Fruit fly (Drosophila melanogaster) whole organism, embryonic: ENCODE measurements around the gene mop.

Experiments
- Abd-B ChIP-seq: fragments of 200-800 bp; sonication (Bioruptor generic); optimal IDR thresholded peaks from 2 replicates; lab custom pipeline; 2018; ENCODE audit warnings: missing biosample characterization, mild to moderate bottlenecking, missing genetic modification characterization, moderate library complexity
- Antp ChIP-seq: fragments of 200-800 bp; sonication (Bioruptor generic); optimal IDR thresholded peaks from 3 replicates; lab custom pipeline; 2016; ENCODE audit warnings: missing biosample characterization, missing genetic modification characterization
- BEAF-32 ChIP-seq: fragments of 200-800 bp; sonication (Bioruptor generic); optimal IDR thresholded peaks from 3 replicates; lab custom pipeline; 2017; ENCODE audit warnings: missing biosample characterization, missing genetic modification characterization, mild to moderate bottlenecking, moderate library complexity, missing genetic modification reagents
- CG10274 ChIP-seq: fragments of 200-800 bp; sonication (Bioruptor generic); optimal IDR thresholded peaks from 3 replicates; lab custom pipeline; 2017; ENCODE audit warnings: missing biosample characterization, mild to moderate bottlenecking, missing genetic modification characterization
- CG12942 ChIP-seq: fragments of 200-800 bp; sonication (Bioruptor generic); optimal IDR thresholded peaks from 3 replicates; lab custom pipeline; 2016; ENCODE audit warnings: missing biosample characterization, missing genetic modification characterization
- CG15479 ChIP-seq: fragments of 200-800 bp; sonication (Bioruptor generic); optimal IDR thresholded peaks from 3 replicates; lab custom pipeline; 2019; ENCODE audit warnings: missing biosample characterization, mild to moderate bottlenecking, missing genetic modification characterization, moderate library complexity
- CG30403 ChIP-seq: fragments of 200-800 bp; sonication (Bioruptor generic); optimal IDR thresholded peaks from 3 replicates; lab custom pipeline; 2016; ENCODE audit warnings: missing biosample characterization, missing genetic modification characterization
- CG34224 ChIP-seq: fragments of 200-800 bp; sonication (Bioruptor generic); IDR thresholded peaks from 3 replicates; pipeline ENCODE4 v1.3.6; 2022; ENCODE audit warnings: missing biosample characterization, missing genetic modification characterization; ENCODE audit not compliant: partially characterized antibody
- CG6791 ChIP-seq: fragments of 200-800 bp; sonication (Bioruptor generic); IDR thresholded peaks from 3 replicates; pipeline ENCODE4 v1.3.6; 2022; ENCODE audit warnings: missing biosample characterization, missing genetic modification characterization; ENCODE audit not compliant: partially characterized antibody
- CG7963 ChIP-seq: fragments of 200-800 bp; sonication (Bioruptor generic); IDR thresholded peaks from 3 replicates; pipeline ENCODE4 v1.3.6; 2022; ENCODE audit warnings: missing biosample characterization, missing genetic modification characterization; ENCODE audit not compliant: partially characterized antibody
- D19B ChIP-seq: fragments of 200-800 bp; sonication (Bioruptor generic); optimal IDR thresholded peaks from 2 replicates; lab custom pipeline; 2017; ENCODE audit warnings: missing biosample characterization, mild to moderate bottlenecking, missing genetic modification characterization
- Dad ChIP-seq: fragments of 200-800 bp; sonication (Bioruptor generic); optimal IDR thresholded peaks from 3 replicates; lab custom pipeline; 2016; ENCODE audit warnings: missing biosample characterization, missing genetic modification characterization
- Dek ChIP-seq: fragments of 200-800 bp; sonication (Bioruptor generic); optimal IDR thresholded peaks from 3 replicates; lab custom pipeline; 2019; ENCODE audit warnings: missing biosample characterization, mild to moderate bottlenecking, missing genetic modification characterization, moderate library complexity
- E2f2 ChIP-seq: fragments of 200-800 bp; sonication (Bioruptor generic); IDR thresholded peaks from 2 replicates; pipeline ENCODE4 v1.3.6; 2022; ENCODE audit warnings: missing biosample characterization, missing genetic modification characterization
- Fer1 ChIP-seq: fragments of 200-800 bp; sonication (Bioruptor generic); optimal IDR thresholded peaks from 2 replicates; lab custom pipeline; 2017; ENCODE audit warnings: missing biosample characterization, mild to moderate bottlenecking, missing genetic modification characterization
- HLH54F ChIP-seq: fragments of 200-800 bp; sonication (Bioruptor generic); optimal IDR thresholded peaks from 3 replicates; lab custom pipeline; 2016; ENCODE audit warnings: missing biosample characterization, missing genetic modification characterization
- HmgD ChIP-seq: fragments of 200-800 bp; sonication (Bioruptor generic); optimal IDR thresholded peaks from 3 replicates; lab custom pipeline; 2016; ENCODE audit warnings: missing biosample characterization, missing genetic modification characterization
- Hr78 ChIP-seq, 2 experiments: fragments of 200-800 bp in 1 of 2; fragments of >200 bp in 1 of 2; sonication (Bioruptor generic) in 1 of 2; optimal IDR thresholded peaks; 2 replicates each; lab custom pipeline; 2017 to 2019; ENCODE audit warnings: missing biosample characterization in 2 of 2, missing genetic modification characterization in 2 of 2, mild to moderate bottlenecking in 1 of 2, moderate library complexity in 1 of 2
- Lhr ChIP-seq: fragments of 200-800 bp; sonication (Bioruptor generic); optimal IDR thresholded peaks from 3 replicates; lab custom pipeline; 2017; ENCODE audit warnings: mild to moderate bottlenecking, missing biosample characterization, missing genetic modification reagents, missing genetic modification characterization
- NK7.1 ChIP-seq: fragments of 200-800 bp; sonication (Bioruptor generic); optimal IDR thresholded peaks from 3 replicates; lab custom pipeline; 2016; ENCODE audit warnings: missing biosample characterization, missing genetic modification characterization
- Nf-YA ChIP-seq: fragments of 200-800 bp; sonication (Bioruptor generic); IDR thresholded peaks from 2 replicates; pipeline ENCODE4 v1.3.6; 2022; ENCODE audit warnings: missing biosample characterization, missing genetic modification characterization
- Oli ChIP-seq: fragments of 200-800 bp; sonication (Bioruptor generic); optimal IDR thresholded peaks from 2 replicates; lab custom pipeline; 2018; ENCODE audit warnings: missing biosample characterization, mild to moderate bottlenecking, missing genetic modification characterization, moderate library complexity
- Trl ChIP-seq, 3 experiments: fragments of >200 bp in 2 of 3; fragments of 200-800 bp in 1 of 3; sonication (Bioruptor generic) in 1 of 3; optimal IDR thresholded peaks; 2 replicates in 1 of 3; 3 replicates in 2 of 3; lab custom pipeline; 2016 to 2017; ENCODE audit warnings: missing biosample characterization in 1 of 3, missing genetic modification characterization in 1 of 3
- ara ChIP-seq: fragments of 200-800 bp; sonication (Bioruptor generic); IDR thresholded peaks from 2 replicates; pipeline ENCODE4 v1.3.6; 2022; ENCODE audit warnings: missing biosample characterization, missing genetic modification characterization
- ato ChIP-seq: fragments of 200-800 bp; sonication (Bioruptor generic); IDR thresholded peaks from 2 replicates; pipeline ENCODE4 v1.3.6; 2022; ENCODE audit warnings: missing biosample characterization, missing genetic modification characterization; ENCODE audit not compliant: partially characterized antibody
- br ChIP-seq: fragments of >200 bp; optimal IDR thresholded peaks from 2 replicates; lab custom pipeline; 2017
- cad ChIP-seq: fragments of >200 bp; optimal IDR thresholded peaks from 2 replicates; lab custom pipeline; 2017; ENCODE audit warnings: missing biosample characterization, missing genetic modification characterization
- crol ChIP-seq: fragments of 200-800 bp; sonication (Bioruptor generic); IDR thresholded peaks from 2 replicates; pipeline ENCODE4 v1.3.6; 2022; ENCODE audit warnings: missing biosample characterization, missing genetic modification characterization
- emc ChIP-seq: fragments of 200-800 bp; sonication (Bioruptor generic); optimal IDR thresholded peaks from 2 replicates; lab custom pipeline; 2016; ENCODE audit warnings: missing biosample characterization, missing genetic modification characterization
- eyg ChIP-seq: fragments of 200-800 bp; sonication (Bioruptor generic); optimal IDR thresholded peaks from 3 replicates; lab custom pipeline; 2016; ENCODE audit warnings: missing biosample characterization, missing genetic modification characterization
- fd102C ChIP-seq: fragments of 200-800 bp; sonication (Bioruptor generic); optimal IDR thresholded peaks from 2 replicates; lab custom pipeline; 2018; ENCODE audit warnings: missing biosample characterization, mild to moderate bottlenecking, missing genetic modification characterization, moderate library complexity
- fd64A ChIP-seq: fragments of 200-800 bp; sonication (Bioruptor generic); optimal IDR thresholded peaks from 3 replicates; lab custom pipeline; 2018; ENCODE audit warnings: missing biosample characterization, mild to moderate bottlenecking, missing genetic modification characterization
- gem ChIP-seq: fragments of 200-800 bp; sonication (Bioruptor generic); optimal IDR thresholded peaks from 2 replicates; lab custom pipeline; 2019; ENCODE audit warnings: missing biosample characterization, mild to moderate bottlenecking, missing genetic modification characterization, moderate library complexity
- grn ChIP-seq: fragments of 200-800 bp; sonication (Bioruptor generic); optimal IDR thresholded peaks from 3 replicates; lab custom pipeline; 2017; ENCODE audit warnings: missing biosample characterization, missing genetic modification characterization
- her ChIP-seq: fragments of 200-800 bp; sonication (Bioruptor generic); optimal IDR thresholded peaks from 2 replicates; lab custom pipeline; 2016; ENCODE audit warnings: missing biosample characterization, missing genetic modification characterization
- mirr ChIP-seq: fragments of 200-800 bp; sonication (Bioruptor generic); optimal IDR thresholded peaks from 3 replicates; lab custom pipeline; 2018; ENCODE audit warnings: missing biosample characterization, mild to moderate bottlenecking, missing genetic modification characterization
- nau ChIP-seq: fragments of 200-800 bp; sonication (Bioruptor generic); optimal IDR thresholded peaks from 3 replicates; lab custom pipeline; 2017; ENCODE audit warnings: missing biosample characterization, mild to moderate bottlenecking, missing genetic modification characterization, missing genetic modification reagents
- nerfin-1 ChIP-seq: fragments of 200-800 bp; sonication (Bioruptor generic); optimal IDR thresholded peaks from 3 replicates; lab custom pipeline; 2019; ENCODE audit warnings: missing biosample characterization, mild to moderate bottlenecking, missing genetic modification characterization, moderate library complexity
- oc ChIP-seq: fragments of 200-800 bp; sonication (Bioruptor generic); optimal IDR thresholded peaks from 2 replicates; lab custom pipeline; 2018; ENCODE audit warnings: missing biosample characterization, mild to moderate bottlenecking, missing genetic modification characterization, moderate library complexity
- p53 ChIP-seq: fragments of 200-800 bp; sonication (Bioruptor generic); optimal IDR thresholded peaks from 2 replicates; lab custom pipeline; 2016; ENCODE audit warnings: missing biosample characterization, missing genetic modification characterization
- pzg ChIP-seq: fragments of 200-800 bp; sonication (Bioruptor generic); optimal IDR thresholded peaks from 3 replicates; lab custom pipeline; 2018; ENCODE audit warnings: missing biosample characterization, mild to moderate bottlenecking, missing genetic modification characterization, moderate library complexity
- ro ChIP-seq: fragments of 200-800 bp; sonication (Bioruptor generic); IDR thresholded peaks from 2 replicates; pipeline ENCODE4 v1.3.6; 2022; ENCODE audit warnings: missing biosample characterization, missing genetic modification characterization
- sim ChIP-seq: fragments of 200-800 bp; sonication (Bioruptor generic); IDR thresholded peaks from 2 replicates; pipeline ENCODE4 v1.3.6; 2022; ENCODE audit warnings: missing biosample characterization, missing genetic modification characterization
- slou ChIP-seq: fragments of 200-800 bp; sonication (Bioruptor generic); optimal IDR thresholded peaks from 3 replicates; lab custom pipeline; 2016; ENCODE audit warnings: missing biosample characterization, missing genetic modification characterization
- slp2 ChIP-seq: fragments of 200-800 bp; sonication (Bioruptor generic); optimal IDR thresholded peaks from 2 replicates; lab custom pipeline; 2016; ENCODE audit warnings: missing biosample characterization, missing genetic modification characterization
- tgo ChIP-seq: fragments of 200-800 bp; sonication (Bioruptor generic); IDR thresholded peaks from 3 replicates; pipeline ENCODE4 v1.3.6; 2022; ENCODE audit warnings: missing biosample characterization, missing genetic modification characterization
- wek ChIP-seq: fragments of 200-800 bp; sonication (Bioruptor generic); optimal IDR thresholded peaks from 3 replicates; lab custom pipeline; 2018; ENCODE audit warnings: missing biosample characterization, mild to moderate bottlenecking, missing genetic modification characterization, moderate library complexity
- wor ChIP-seq: fragments of 200-800 bp; sonication (Bioruptor generic); IDR thresholded peaks from 2 replicates; pipeline ENCODE4 v1.3.6; 2022; ENCODE audit warnings: missing biosample characterization, missing genetic modification characterization
- zfh1 ChIP-seq: fragments of 200-800 bp; sonication (Bioruptor generic); IDR thresholded peaks from 3 replicates; pipeline ENCODE4 v1.3.6; 2022; ENCODE audit warnings: missing biosample characterization, missing genetic modification characterization

Gene mop

DNA sequence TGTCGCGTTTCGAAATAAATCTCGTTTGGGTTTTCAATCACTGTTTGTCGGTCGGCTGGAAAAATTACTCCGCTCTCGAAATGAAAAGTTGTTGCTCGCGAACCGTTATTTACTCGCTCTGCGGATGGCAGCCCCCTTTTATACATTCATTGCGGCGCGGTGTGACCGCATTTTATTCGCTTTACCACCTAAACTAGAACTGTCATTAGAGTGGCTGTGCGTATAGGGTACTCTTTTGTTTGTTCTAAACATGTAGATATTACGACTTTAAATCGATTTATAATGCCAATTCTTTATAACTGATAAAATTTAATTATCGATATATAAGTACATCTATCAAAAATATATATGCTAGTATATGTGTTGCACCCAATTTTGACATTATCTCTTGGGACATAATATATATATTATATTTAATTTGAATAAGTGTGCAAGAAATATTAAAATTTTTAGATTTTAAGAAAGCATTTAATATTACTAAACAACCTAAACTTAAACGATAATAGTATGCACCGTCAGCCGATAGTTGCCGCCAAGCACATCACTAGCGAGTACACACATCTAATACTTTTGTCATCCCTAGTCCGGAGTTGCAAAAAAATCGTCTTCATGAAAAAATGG lies 10.4 kb upstream of the mop start, which contains the start of the genes bmm and Tdrd3 (continued):
- TF ChIP-seq CG7963 (GFP tag; lab: Robert Waterston, UW) (peak; percentile 82), NK7.1 (GFP tag; lab: Kevin White, UChicago) (no peak), wor (GFP tag; lab: Robert Waterston, UW) (no peak), eyg (GFP tag; lab: Kevin White, UChicago) (no peak), HLH54F (GFP tag; lab: Kevin White, UChicago) (peak; percentile 81), p53 (GFP tag; lab: Kevin White, UChicago) (no peak), D19B (peak; percentile 38), BEAF-32 (peak; percentile 93), fd102C (GFP tag; lab: Kevin White, UChicago) (peak; percentile 41), mirr (GFP tag; lab: Kevin White, UChicago) (peak; percentile 38), CG6791 (GFP tag; lab: Robert Waterston, UW) (peak; percentile 79), tgo (peak; percentile 76), grn (GFP tag; lab: Kevin White, UChicago) (no peak), Abd-B (GFP tag; lab: Kevin White, UChicago) (peak; percentile 89), nerfin-1 (tag; lab: Kevin White, UChicago) (peak; percentile 68), oc (peak; percentile 51), CG30403 (GFP tag; lab: Kevin White, UChicago) (peak; percentile 89), HmgD (GFP tag; lab: Kevin White, UChicago) (no peak), wek (GFP tag; lab: Kevin White, UChicago) (peak; percentile 98), CG34224 (GFP tag; lab: Robert Waterston, UW) (peak; percentile 81), CG10274 (no peak), Trl (optimal IDR thresholded peaks at IDR 0.05; lab: Kevin White, UChicago) (peak in 1 of 2 experiments; percentile 42), Trl (GFP tag; optimal IDR thresholded peaks at IDR 0.05; lab: Kevin White, UChicago) (peak; percentile 13), gem (tag; lab: Kevin White, UChicago) (peak; percentile 91), Oli (peak; percentile 69), ro (0 out of 2 replicates have a peak, but pooled peaks have one; percentile 19), emc (no peak), Lhr (GFP tag; lab: Kevin White, UChicago) (peak; percentile 67), E2f2 (GFP tag; lab: Robert Waterston, UW) (peak; percentile 36; the same call in 1 of the 2 replicates), fd64A (GFP tag; lab: Kevin White, UChicago) (no peak), zfh1 (GFP tag; lab: Robert Waterston, UW) (peak; percentile 67; the same call in 2 of the 3 replicates), crol (no peak; the same call in 1 of the 2 replicates), Hr78 (GFP tag; optimal IDR thresholded peaks at IDR 0.05; lab: Kevin White, UChicago) (no peak), CG12942 (GFP tag; lab: Kevin White, UChicago) (peak; percentile 76), Fer1 (GFP tag; lab: Kevin White, UChicago) (peak; percentile 74), CG15479 (GFP tag; lab: Kevin White, UChicago) (no peak), ato (peak; percentile 54; the same call in 1 of the 2 replicates), ara (GFP tag; lab: Robert Waterston, UW) (peak; percentile 65), cad (no peak), Dad (GFP tag; lab: Kevin White, UChicago) (no peak), sim (GFP tag; lab: Robert Waterston, UW) (no peak), br (lab: Kevin White, UChicago) (no peak), Antp (GFP tag; lab: Kevin White, UChicago) (peak; percentile 74), slp2 (GFP tag; lab: Kevin White, UChicago) (no peak), her (GFP tag; lab: Kevin White, UChicago) (no peak), pzg (GFP tag; lab: Kevin White, UChicago) (peak; percentile 64), nau (GFP tag; lab: Kevin White, UChicago) (no peak), Dek (tag; lab: Kevin White, UChicago) (peak; percentile 85), slou (GFP tag; lab: Kevin White, UChicago) (peak; percentile 73), Nf-YA (GFP tag; lab: Robert Waterston, UW) (no peak)
